Fruit fly (Drosophila melanogaster) whole organism, embryonic: ENCODE data around the gene Cat.

Experiments
- Ada2b ChIP-seq: fragments of 200-800 bp; sonication (Bioruptor generic); IDR thresholded peaks from 2 replicates; pipeline ENCODE4 v1.3.6; 2022; ENCODE audit warnings: missing biosample characterization, missing genetic modification characterization
- CG12942 ChIP-seq: fragments of 200-800 bp; sonication (Bioruptor generic); optimal IDR thresholded peaks from 3 replicates; lab custom pipeline; 2016; ENCODE audit warnings: missing biosample characterization, missing genetic modification characterization
- CG17186 ChIP-seq: fragments of 200-800 bp; sonication (Bioruptor generic); optimal IDR thresholded peaks from 3 replicates; lab custom pipeline; 2017; ENCODE audit warnings: missing biosample characterization, missing genetic modification reagents, missing genetic modification characterization
- CG17612 ChIP-seq: fragments of 200-800 bp; sonication (Bioruptor generic); IDR thresholded peaks from 2 replicates; pipeline ENCODE4 v1.3.6; 2022; ENCODE audit warnings: missing biosample characterization, missing genetic modification characterization
- CG17912 ChIP-seq: fragments of 200-800 bp; sonication (Bioruptor generic); optimal IDR thresholded peaks from 2 replicates; lab custom pipeline; 2018; ENCODE audit warnings: missing biosample characterization, mild to moderate bottlenecking, missing genetic modification characterization
- CG18476 ChIP-seq: fragments of 200-800 bp; sonication (Bioruptor generic); optimal IDR thresholded peaks from 2 replicates; lab custom pipeline; 2016; ENCODE audit warnings: missing biosample characterization, mild to moderate bottlenecking, missing genetic modification characterization
- CG30431 ChIP-seq: fragments of 200-800 bp; sonication (Bioruptor generic); optimal IDR thresholded peaks from 2 replicates; lab custom pipeline; 2017; ENCODE audit warnings: missing biosample characterization, missing genetic modification characterization
- CG31365 ChIP-seq: fragments of 200-800 bp; sonication (Bioruptor generic); optimal IDR thresholded peaks from 2 replicates; lab custom pipeline; 2018; ENCODE audit warnings: missing biosample characterization, mild to moderate bottlenecking, missing genetic modification characterization
- CG3281 ChIP-seq: fragments of 200-800 bp; sonication (Bioruptor generic); optimal IDR thresholded peaks from 3 replicates; lab custom pipeline; 2017; ENCODE audit warnings: missing biosample characterization, mild to moderate bottlenecking, missing genetic modification characterization
- CG3847 ChIP-seq: fragments of 200-800 bp; sonication (Bioruptor generic); IDR thresholded peaks from 2 replicates; pipeline ENCODE4 v1.3.6; 2022; ENCODE audit warnings: missing biosample characterization, missing genetic modification characterization
- CG4424 ChIP-seq: fragments of 200-800 bp; sonication (Bioruptor generic); optimal IDR thresholded peaks from 3 replicates; lab custom pipeline; 2016; ENCODE audit warnings: missing biosample characterization, missing genetic modification characterization
- CG6272 ChIP-seq: fragments of 200-800 bp; sonication (Bioruptor generic); IDR thresholded peaks from 2 replicates; pipeline ENCODE4 v1.3.6; 2022; ENCODE audit warnings: missing biosample characterization, missing genetic modification characterization
- CG8478 ChIP-seq: fragments of >200 bp; optimal IDR thresholded peaks from 2 replicates; lab custom pipeline; 2018
- CrebB ChIP-seq: fragments of 200-800 bp; sonication (Bioruptor generic); optimal IDR thresholded peaks from 3 replicates; lab custom pipeline; 2018; ENCODE audit warnings: missing biosample characterization, mild to moderate bottlenecking, missing genetic modification characterization
- Doc2 ChIP-seq: fragments of 200-800 bp; sonication (Bioruptor generic); IDR thresholded peaks from 2 replicates; pipeline ENCODE4 v1.3.6; 2022; ENCODE audit warnings: missing biosample characterization, missing genetic modification characterization
- E2f2 ChIP-seq: fragments of 200-800 bp; sonication (Bioruptor generic); IDR thresholded peaks from 2 replicates; pipeline ENCODE4 v1.3.6; 2022; ENCODE audit warnings: missing biosample characterization, missing genetic modification characterization
- Eip74EF ChIP-seq, 2 experiments: fragments of 200-800 bp in 1 of 2; fragments of >200 bp in 1 of 2; sonication (Bioruptor generic) in 1 of 2; optimal IDR thresholded peaks; 2 replicates each; lab custom pipeline; 2017 to 2019; ENCODE audit warnings: missing biosample characterization in 2 of 2, missing genetic modification characterization in 2 of 2, mild to moderate bottlenecking in 1 of 2, moderate library complexity in 1 of 2
- Ets97D ChIP-seq: fragments of 200-800 bp; sonication (Bioruptor generic); optimal IDR thresholded peaks from 3 replicates; lab custom pipeline; 2016; ENCODE audit warnings: missing biosample characterization, missing genetic modification characterization
- HLH4C ChIP-seq: fragments of 200-800 bp; sonication (Bioruptor generic); IDR thresholded peaks from 3 replicates; pipeline ENCODE4 v1.3.6; 2022; ENCODE audit warnings: missing biosample characterization, missing genetic modification characterization; ENCODE audit not compliant: partially characterized antibody
- HLH54F ChIP-seq: fragments of 200-800 bp; sonication (Bioruptor generic); optimal IDR thresholded peaks from 3 replicates; lab custom pipeline; 2016; ENCODE audit warnings: missing biosample characterization, missing genetic modification characterization
- Hand ChIP-seq: fragments of 200-800 bp; sonication (Bioruptor generic); optimal IDR thresholded peaks from 2 replicates; lab custom pipeline; 2017; ENCODE audit warnings: mild to moderate bottlenecking, missing biosample characterization, missing genetic modification reagents, missing genetic modification characterization
- HmgZ ChIP-seq: fragments of 200-800 bp; sonication (Bioruptor generic); optimal IDR thresholded peaks from 2 replicates; lab custom pipeline; 2018; ENCODE audit warnings: missing biosample characterization, mild to moderate bottlenecking, missing genetic modification characterization
- MBD-R2 ChIP-seq: fragments of 200-800 bp; sonication (Bioruptor generic); IDR thresholded peaks from 2 replicates; pipeline ENCODE4 v1.3.6; 2022; ENCODE audit warnings: missing biosample characterization, missing genetic modification characterization
- Med ChIP-seq: fragments of 200-800 bp; sonication (Bioruptor generic); peaks from one replicate; lab custom pipeline; 2016; ENCODE audit warnings: missing biosample characterization, missing genetic modification characterization, mild to moderate bottlenecking, inconsistent platforms, moderate library complexity
- Meics ChIP-seq: fragments of 200-800 bp; sonication (Bioruptor generic); optimal IDR thresholded peaks from 2 replicates; lab custom pipeline; 2017; ENCODE audit warnings: missing biosample characterization, mild to moderate bottlenecking, missing genetic modification characterization
- NC2α ChIP-seq: fragments of 200-800 bp; sonication (Bioruptor generic); optimal IDR thresholded peaks from 2 replicates; lab custom pipeline; 2016; ENCODE audit warnings: missing biosample characterization, missing genetic modification characterization
- Neu2 ChIP-seq: fragments of 200-800 bp; sonication (Bioruptor generic); optimal IDR thresholded peaks from 3 replicates; lab custom pipeline; 2016; ENCODE audit warnings: missing biosample characterization, missing genetic modification characterization, borderline replicate concordance
- NfI ChIP-seq: fragments of 200-800 bp; sonication (Bioruptor generic); optimal IDR thresholded peaks from 3 replicates; lab custom pipeline; 2018; ENCODE audit warnings: missing biosample characterization, mild to moderate bottlenecking, missing genetic modification characterization, moderate library complexity
- Side ChIP-seq: fragments of 200-800 bp; sonication (Bioruptor generic); optimal IDR thresholded peaks from 2 replicates; lab custom pipeline; 2016; ENCODE audit warnings: missing biosample characterization, missing genetic modification characterization
- Spps ChIP-seq: fragments of 200-800 bp; sonication (Bioruptor generic); optimal IDR thresholded peaks from 2 replicates; lab custom pipeline; 2018; ENCODE audit warnings: missing biosample characterization, mild to moderate bottlenecking, missing genetic modification characterization
- Trl ChIP-seq, 3 experiments: fragments of >200 bp in 2 of 3; fragments of 200-800 bp in 1 of 3; sonication (Bioruptor generic) in 1 of 3; optimal IDR thresholded peaks; 2 replicates in 1 of 3; 3 replicates in 2 of 3; lab custom pipeline; 2016 to 2017; ENCODE audit warnings: missing biosample characterization in 1 of 3, missing genetic modification characterization in 1 of 3
- corto ChIP-seq: fragments of 200-800 bp; sonication (Bioruptor generic); optimal IDR thresholded peaks from 2 replicates; lab custom pipeline; 2016; ENCODE audit warnings: missing biosample characterization, mild to moderate bottlenecking, missing genetic modification characterization, moderate library complexity
- dpn ChIP-seq, 2 experiments: fragments of 200-800 bp; sonication (Bioruptor generic); optimal IDR thresholded peaks; 3 replicates each; lab custom pipeline; 2016; ENCODE audit warnings: missing biosample characterization in 2 of 2, missing genetic modification characterization in 2 of 2
- fd3F ChIP-seq: fragments of 200-800 bp; sonication (Bioruptor generic); optimal IDR thresholded peaks from 2 replicates; lab custom pipeline; 2018; ENCODE audit warnings: missing biosample characterization, mild to moderate bottlenecking, missing genetic modification characterization, moderate library complexity
- gfzf ChIP-seq: fragments of 200-800 bp; sonication (Bioruptor generic); optimal IDR thresholded peaks from 2 replicates; lab custom pipeline; 2016; ENCODE audit warnings: missing biosample characterization, mild to moderate bottlenecking, missing genetic modification characterization, moderate library complexity
- hb ChIP-seq: fragments of 200-800 bp; sonication (Bioruptor generic); IDR thresholded peaks from 3 replicates; pipeline ENCODE4 v1.3.6; 2022; ENCODE audit warnings: missing biosample characterization, missing genetic modification characterization; ENCODE audit not compliant: partially characterized antibody
- hkb ChIP-seq, 2 experiments: fragments of 200-800 bp in 1 of 2; fragments of >200 bp in 1 of 2; sonication (Bioruptor generic) in 1 of 2; IDR thresholded peaks in 1 of 2; optimal IDR thresholded peaks in 1 of 2; 2 replicates each; pipeline versions ENCODE4 v1.3.6 to Lab custom; 2017 to 2022; ENCODE audit warnings: missing biosample characterization in 1 of 2, missing genetic modification characterization in 1 of 2
- kay ChIP-seq: fragments of 200-800 bp; sonication (Bioruptor generic); optimal IDR thresholded peaks from 2 replicates; lab custom pipeline; 2016; ENCODE audit warnings: missing biosample characterization, missing genetic modification characterization
- knrl ChIP-seq: fragments of 200-800 bp; sonication (Bioruptor generic); IDR thresholded peaks from 3 replicates; pipeline ENCODE4 v1.3.6; 2022; ENCODE audit warnings: missing biosample characterization, missing genetic modification characterization; ENCODE audit not compliant: partially characterized antibody
- luna ChIP-seq: fragments of 200-800 bp; sonication (Bioruptor generic); optimal IDR thresholded peaks from 2 replicates; lab custom pipeline; 2016; ENCODE audit warnings: missing biosample characterization, missing genetic modification characterization
- prd ChIP-seq, 3 experiments: fragments of >200 bp in 2 of 3; fragments of 200-800 bp in 1 of 3; sonication (Bioruptor generic) in 1 of 3; optimal IDR thresholded peaks in 2 of 3; IDR thresholded peaks in 1 of 3; 2 replicates in 2 of 3; 3 replicates in 1 of 3; pipeline versions ENCODE4 v1.3.6 to Lab custom; 2017 to 2022; ENCODE audit warnings: missing biosample characterization in 1 of 3, missing genetic modification characterization in 1 of 3
- pum ChIP-seq: fragments of 200-800 bp; sonication (Bioruptor generic); optimal IDR thresholded peaks from 2 replicates; lab custom pipeline; 2016; ENCODE audit warnings: missing biosample characterization, missing genetic modification characterization
- sc ChIP-seq, 3 experiments: fragments of >200 bp in 2 of 3; fragments of 200-800 bp in 1 of 3; sonication (Bioruptor generic) in 1 of 3; optimal IDR thresholded peaks; 2 replicates in 2 of 3; 3 replicates in 1 of 3; lab custom pipeline; 2017; ENCODE audit warnings: mild to moderate bottlenecking in 1 of 3, missing biosample characterization in 1 of 3, missing genetic modification characterization in 1 of 3, missing genetic modification reagents in 1 of 3
- slbo ChIP-seq: fragments of 200-800 bp; sonication (Bioruptor generic); IDR thresholded peaks from 2 replicates; pipeline ENCODE4 v1.3.6; 2022; ENCODE audit warnings: missing biosample characterization, missing genetic modification characterization
- tap ChIP-seq: fragments of 200-800 bp; optimal IDR thresholded peaks from 3 replicates; lab custom pipeline; 2019; ENCODE audit warnings: missing biosample characterization, mild to moderate bottlenecking, missing genetic modification characterization, moderate library complexity
- tio ChIP-seq: fragments of 200-800 bp; sonication (Bioruptor generic); optimal IDR thresholded peaks from 2 replicates; lab custom pipeline; 2017; ENCODE audit warnings: missing biosample characterization, missing genetic modification characterization, inconsistent platforms
- wdn ChIP-seq: fragments of 200-800 bp; sonication (Bioruptor generic); IDR thresholded peaks from 2 replicates; pipeline ENCODE4 v1.3.6; 2022; ENCODE audit warnings: missing biosample characterization, missing genetic modification characterization

Gene Cat

dm6 chr3L:18822450-18823220, at the start of gene Cat:
Gene Cat, plus strand, starts transcription at chr3L:18822604.
- TF ChIP-seq Ets97D (peak; percentile 25), tap (tag; lab: Kevin White, UChicago) (no peak), CG30431 (GFP tag; lab: Kevin White, UChicago) (no peak), CG12942 (GFP tag; lab: Kevin White, UChicago) (no peak), pum (GFP tag; lab: Kevin White, UChicago) (no peak), corto (no peak), NfI (GFP tag; lab: Kevin White, UChicago) (peak; percentile 47), Med (peak; percentile 83), CG3281 (GFP tag; lab: Kevin White, UChicago) (peak; percentile 23), slbo (peak; percentile 61; the same call in 1 of the 2 replicates), prd (optimal IDR thresholded peaks at IDR 0.05; lab: Kevin White, UChicago) (no peak), prd (GFP tag; IDR thresholded peaks at IDR 0.05; lab: Robert Waterston, UW) (no peak), CG17186 (GFP tag; lab: Kevin White, UChicago) (peak; percentile 30), luna (no peak), gfzf (GFP tag; lab: Kevin White, UChicago) (peak; percentile 10), CG17612 (GFP tag; lab: Robert Waterston, UW) (no peak), CG4424 (GFP tag; lab: Kevin White, UChicago) (peak; percentile 43), hb (GFP tag; lab: Robert Waterston, UW) (peak; percentile 73), Ada2b (peak; percentile 48), Hand (GFP tag; lab: Kevin White, UChicago) (peak; percentile 30), HLH54F (no peak), kay (GFP tag; lab: Kevin White, UChicago) (no peak), fd3F (no peak), CrebB (tag; lab: Kevin White, UChicago) (no peak), knrl (GFP tag; lab: Robert Waterston, UW) (peak; percentile 77; the same call in 1 of the 3 replicates), wdn (GFP tag; lab: Robert Waterston, UW) (no peak), CG8478 (lab: Kevin White, UChicago) (no peak), MBD-R2 (GFP tag; lab: Robert Waterston, UW) (peak; percentile 52), Meics (GFP tag; lab: Kevin White, UChicago) (peak; percentile 57), Doc2 (GFP tag; lab: Robert Waterston, UW) (no peak), HLH4C (peak; percentile 79), sc (optimal IDR thresholded peaks at IDR 0.05; lab: Kevin White, UChicago) (no peak), sc (GFP tag; optimal IDR thresholded peaks at IDR 0.05; lab: Kevin White, UChicago) (no peak), Spps (tag; lab: Kevin White, UChicago) (no peak), CG17912 (GFP tag; lab: Kevin White, UChicago) (peak; percentile 21), CG3847 (GFP tag; lab: Robert Waterston, UW) (no peak), NC2α (GFP tag; lab: Kevin White, UChicago) (no peak), CG18476 (GFP tag; lab: Kevin White, UChicago) (peak; percentile 37), E2f2 (peak; percentile 28; the same call in 1 of the 2 replicates), Side (GFP tag; lab: Kevin White, UChicago) (no peak), dpn (GFP tag; optimal IDR thresholded peaks at IDR 0.05; lab: Kevin White, UChicago) (peak; percentile 21 to 53), Trl (optimal IDR thresholded peaks at IDR 0.05; lab: Kevin White, UChicago) (peak; percentile 70 to 82), Trl (GFP tag; optimal IDR thresholded peaks at IDR 0.05; lab: Kevin White, UChicago) (peak; percentile 26), HmgZ (peak; percentile 73), CG6272 (GFP tag; lab: Robert Waterston, UW) (no peak), Eip74EF (GFP tag; optimal IDR thresholded peaks at IDR 0.05; lab: Kevin White, UChicago) (peak in 1 of 2 experiments; percentile 29), CG31365 (tag; lab: Kevin White, UChicago) (no peak), Neu2 (GFP tag; lab: Kevin White, UChicago) (no peak), tio (no peak), hkb (optimal IDR thresholded peaks at IDR 0.05; lab: Kevin White, UChicago) (no peak), hkb (GFP tag; IDR thresholded peaks at IDR 0.05; lab: Robert Waterston, UW) (no peak)
